Fruit fly (Drosophila melanogaster) Kc167 (cell line): ENCODE measurements around the gene Gapdh2.

Source experiments
- Myc ChIP-seq: fragments of >200 bp; optimal IDR thresholded peaks from 2 replicates; lab custom pipeline; 2017; ENCODE audit warnings: missing external identifiers
- Sin3A ChIP-seq: fragments of >200 bp; optimal IDR thresholded peaks from 2 replicates; lab custom pipeline; 2018; ENCODE audit warnings: missing external identifiers
- h ChIP-seq: fragments of >200 bp; optimal IDR thresholded peaks from 3 replicates; lab custom pipeline; 2018; ENCODE audit warnings: missing external identifiers
- insv ChIP-seq: fragments of >200 bp; optimal IDR thresholded peaks from 3 replicates; lab custom pipeline; 2018; ENCODE audit warnings: missing external identifiers
- psq ChIP-seq: fragments of >200 bp; optimal IDR thresholded peaks from 2 replicates; lab custom pipeline; 2017; ENCODE audit warnings: missing external identifiers
- ttk ChIP-seq: sonication (Bioruptor generic); optimal IDR thresholded peaks from 2 replicates; lab custom pipeline; 2017; ENCODE audit warnings: missing external identifiers

Gapdh2 gene

dm6 chrX:15852815-15853542 is 15.0 kb upstream of the Gapdh2 start, which contains the start of the genes UBL3 and CG15914:
UBL3 (minus strand) TSS chrX:15853175.
CG15914 (plus strand) TSS chrX:15853421.
- TF ChIP-seq psq (lab: Kevin White, UChicago) (no peak), ttk (lab: Kevin White, UChicago) (no peak), h (lab: Kevin White, UChicago) (no peak), Sin3A (lab: Kevin White, UChicago) (no peak), insv (no peak), Myc (lab: Kevin White, UChicago) (no peak)

- TF ChIP-seq Myc (lab: Kevin White, UChicago) (no peak), Sin3A (lab: Kevin White, UChicago) (no peak), psq (lab: Kevin White, UChicago) (no peak)
Observed at dm6 chrX:15857601-15858284, 10.2 kb upstream of the Gapdh2 start, which contains the start of the genes CG46440 and Myb. CG46440 (minus strand) TSS chrX:15857823. Myb (minus strand) TSS chrX:15857823.

DNA sequence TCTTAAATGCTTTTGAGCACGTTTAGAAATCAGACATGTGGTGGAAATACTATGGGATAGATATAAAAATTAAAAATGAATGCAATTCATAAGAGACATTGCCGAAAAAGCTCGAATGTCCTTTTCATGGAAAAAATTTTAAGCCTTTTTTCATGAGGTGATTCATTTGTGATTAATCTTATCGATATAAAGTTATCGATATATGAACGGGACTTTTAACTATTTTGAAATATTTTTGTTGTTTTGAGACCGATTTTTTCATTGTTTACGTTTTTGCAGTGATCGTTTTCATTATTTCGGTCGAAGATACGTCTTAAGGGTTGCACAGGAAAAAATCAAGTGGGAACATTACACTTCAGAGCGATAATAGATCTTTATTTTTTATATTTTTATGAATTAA is 8.6 kb upstream of the Gapdh2 start, which contains the start of gene AlkB:
TSS of gene AlkB (minus strand) at position 101 of the 400 bp plus-strand sequence.
- TF ChIP-seq insv (no peak), psq (lab: Kevin White, UChicago) (no peak), h (lab: Kevin White, UChicago) (no peak), ttk (lab: Kevin White, UChicago) (no peak), Myc (lab: Kevin White, UChicago) (no peak), Sin3A (lab: Kevin White, UChicago) (no peak)

dm6 chrX:15859869-15860268 is 8.1 kb upstream of the Gapdh2 start, which contains the start of gene Gbeta13F:
Gbeta13F (plus strand) TSS chrX:15860115.
- no peak for TF ChIP-seq psq (lab: Kevin White, UChicago)
- TF ChIP-seq Sin3A (lab: Kevin White, UChicago): no peak
- TF ChIP-seq ttk (lab: Kevin White, UChicago): no peak
- no peak for TF ChIP-seq h (lab: Kevin White, UChicago)
- TF ChIP-seq insv: no peak
- TF ChIP-seq Myc (lab: Kevin White, UChicago): no peak

dm6 chrX:15860479-15860878 is 7.5 kb upstream of the Gapdh2 start:
- TF ChIP-seq ttk (lab: Kevin White, UChicago): no peak
- no peak for TF ChIP-seq insv
- TF ChIP-seq psq (lab: Kevin White, UChicago): no peak
- no peak for TF ChIP-seq h (lab: Kevin White, UChicago)
- TF ChIP-seq Sin3A (lab: Kevin White, UChicago): no peak
- TF ChIP-seq Myc (lab: Kevin White, UChicago): no peak

DNA sequence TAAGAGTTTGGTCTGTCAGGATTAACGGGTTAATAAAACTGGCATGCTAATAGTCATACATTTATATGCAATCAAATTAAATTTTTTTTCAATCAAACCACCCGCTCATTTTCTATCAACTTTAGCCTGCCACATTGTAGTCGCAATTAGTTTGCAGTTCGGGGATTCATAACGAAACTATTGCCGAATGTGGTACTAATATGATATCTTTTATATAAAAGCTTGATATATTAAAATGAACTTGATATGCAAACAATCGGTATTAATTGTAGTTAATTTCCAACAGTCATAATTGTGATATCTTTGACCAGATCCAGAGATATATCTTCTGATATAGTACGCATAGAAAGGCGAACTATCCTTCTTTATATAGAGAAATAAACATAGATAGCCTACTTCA is 1.9 kb upstream of the Gapdh2 start:
- TF ChIP-seq Myc (lab: Kevin White, UChicago): no peak

DNA sequence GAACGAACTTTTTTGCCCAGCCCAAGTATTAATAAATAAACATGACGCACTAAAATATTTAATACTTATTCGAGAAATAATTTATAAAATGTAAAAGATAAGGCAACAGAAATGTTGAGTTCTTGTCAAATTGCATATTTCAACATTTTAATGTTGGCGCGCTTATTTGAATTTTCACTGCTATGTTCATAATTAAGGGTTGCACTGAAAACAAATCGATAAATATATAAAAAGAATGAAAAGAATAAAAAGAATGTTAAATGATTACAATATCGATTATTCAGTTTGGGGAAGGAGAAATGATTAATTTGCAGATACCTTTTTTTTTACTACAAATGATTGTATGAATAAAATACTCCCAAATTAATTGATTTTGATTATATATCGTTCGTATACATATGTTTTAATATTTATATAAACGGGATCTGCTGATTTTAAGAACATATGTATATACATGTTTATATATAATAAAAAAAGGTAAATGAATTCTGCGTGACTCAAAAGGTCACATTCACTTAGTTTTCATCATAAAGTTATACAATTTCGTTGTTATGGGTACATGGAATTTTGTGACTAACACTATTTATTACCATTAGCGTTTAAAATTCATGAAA is 1.0 kb upstream of the Gapdh2 start:
- TF ChIP-seq psq (lab: Kevin White, UChicago) (no peak), insv (no peak), ttk (lab: Kevin White, UChicago) (no peak), Myc (lab: Kevin White, UChicago) (no peak), h (lab: Kevin White, UChicago) (no peak), Sin3A (lab: Kevin White, UChicago) (no peak)

DNA sequence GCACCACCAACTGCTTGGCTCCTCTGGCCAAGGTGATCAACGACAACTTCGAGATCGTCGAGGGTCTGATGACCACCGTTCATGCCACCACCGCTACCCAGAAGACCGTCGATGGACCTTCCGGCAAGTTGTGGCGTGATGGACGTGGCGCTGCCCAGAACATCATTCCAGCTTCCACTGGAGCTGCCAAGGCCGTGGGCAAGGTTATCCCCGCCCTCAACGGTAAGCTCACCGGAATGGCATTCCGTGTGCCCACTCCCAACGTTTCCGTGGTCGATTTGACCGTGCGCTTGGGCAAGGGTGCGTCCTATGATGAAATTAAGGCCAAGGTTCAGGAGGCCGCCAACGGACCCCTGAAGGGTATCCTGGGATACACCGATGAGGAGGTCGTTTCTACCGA is 836 bp downstream of the Gapdh2 start:
- no peak for TF ChIP-seq psq (lab: Kevin White, UChicago)
- TF ChIP-seq insv: no peak
- no peak for TF ChIP-seq Sin3A (lab: Kevin White, UChicago)
- TF ChIP-seq Myc (lab: Kevin White, UChicago): no peak
- no peak for TF ChIP-seq h (lab: Kevin White, UChicago)
- TF ChIP-seq ttk (lab: Kevin White, UChicago): peak; percentile 81

DNA sequence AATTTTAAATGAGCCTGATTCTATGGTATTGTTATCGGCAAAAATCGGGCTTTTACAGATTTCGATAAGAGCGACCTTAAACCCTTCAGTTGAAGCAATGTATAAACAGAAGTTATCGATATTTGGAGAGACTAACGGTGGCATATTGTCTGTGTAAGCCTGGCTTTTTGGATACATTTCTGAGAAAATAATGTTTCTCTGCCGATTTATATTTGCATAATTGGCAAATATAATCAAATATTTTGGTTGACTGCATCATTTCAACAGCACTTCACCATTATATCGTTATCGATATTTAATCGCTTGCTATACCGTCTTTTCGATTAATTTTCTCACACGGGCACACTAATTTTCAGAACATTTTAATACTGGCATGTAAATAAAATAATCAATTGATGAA is 1.9 kb downstream of the Gapdh2 start, which contains the start of gene CG16952:
TSS of gene CG16952 (plus strand) at position 341 of the 400 bp plus-strand sequence.
- no peak for TF ChIP-seq Sin3A (lab: Kevin White, UChicago)
- no peak for TF ChIP-seq Myc (lab: Kevin White, UChicago)
- no peak for TF ChIP-seq h (lab: Kevin White, UChicago)
- TF ChIP-seq insv: no peak
- TF ChIP-seq ttk (lab: Kevin White, UChicago): no peak
- TF ChIP-seq psq (lab: Kevin White, UChicago): no peak

dm6 chrX:15870777-15871757 is 3.1 kb downstream of the Gapdh2 start:
- TF ChIP-seq insv: no peak
- TF ChIP-seq ttk (lab: Kevin White, UChicago): no peak
- no peak for TF ChIP-seq h (lab: Kevin White, UChicago)
- no peak for TF ChIP-seq Sin3A (lab: Kevin White, UChicago)
- TF ChIP-seq psq (lab: Kevin White, UChicago): no peak
- TF ChIP-seq Myc (lab: Kevin White, UChicago): no peak
